Worm (Caenorhabditis elegans) whole organism, early embryonic: ENCODE results near the gene Y62E10A.20.

Experiments
- B0310.2 ChIP-seq: sonication (generic microtip); optimal IDR thresholded peaks from 2 replicates; lab custom pipeline; 2016; ENCODE audit warnings: mild to moderate bottlenecking, missing genetic modification characterization, missing compliant biosample characterization
- F13C5.2 ChIP-seq: sonication (generic microtip); optimal IDR thresholded peaks from 2 replicates; lab custom pipeline; 2017; ENCODE audit warnings: mild to moderate bottlenecking, missing genetic modification characterization, inconsistent platforms, missing compliant biosample characterization
- aly-1 ChIP-seq: sonication (generic microtip); optimal IDR thresholded peaks from 2 replicates; lab custom pipeline; 2016; ENCODE audit warnings: missing genetic modification characterization, missing compliant biosample characterization
- ama-1 ChIP-seq: fragments of 150-350 bp; optimal IDR thresholded peaks from 2 replicates; lab custom pipeline; 2014
- ceh-13 ChIP-seq: fragments of 200-800 bp; sonication (Bioruptor generic); optimal IDR thresholded peaks from 2 replicates; lab custom pipeline; 2018; ENCODE audit warnings: mild to moderate bottlenecking, missing genetic modification characterization, missing compliant biosample characterization
- ceh-36 ChIP-seq: sonication (generic microtip); optimal IDR thresholded peaks from 2 replicates; lab custom pipeline; 2016; ENCODE audit warnings: missing genetic modification characterization, inconsistent platforms, missing compliant biosample characterization
- ets-7 ChIP-seq: sonication (generic microtip); optimal IDR thresholded peaks from 2 replicates; lab custom pipeline; 2016; ENCODE audit warnings: missing genotype, missing genetic modification characterization, missing compliant biosample characterization
- flt-1 ChIP-seq: fragments of 200-800 bp; sonication (Bioruptor generic); IDR thresholded peaks from 2 replicates; pipeline ENCODE4 v1.3.6; 2022; ENCODE audit warnings: missing genetic modification characterization, missing compliant biosample characterization
- hmbx-1 ChIP-seq: sonication (generic microtip); optimal IDR thresholded peaks from 2 replicates; lab custom pipeline; 2016; ENCODE audit warnings: mild to moderate bottlenecking, missing genetic modification characterization, missing compliant biosample characterization
- hmg-4 ChIP-seq: fragments of 200-800 bp; sonication (Bioruptor generic); optimal IDR thresholded peaks from 2 replicates; lab custom pipeline; 2018; ENCODE audit warnings: mild to moderate bottlenecking, missing genetic modification characterization, missing compliant biosample characterization
- hnd-1 ChIP-seq: sonication (generic microtip); optimal IDR thresholded peaks from 2 replicates; lab custom pipeline; 2016; ENCODE audit warnings: missing genetic modification characterization, missing compliant biosample characterization
- pes-1 ChIP-seq: fragments of 200-800 bp; sonication (Bioruptor generic); IDR thresholded peaks from 2 replicates; pipeline ENCODE4 v1.3.6; 2022; ENCODE audit warnings: missing genetic modification reagents, missing genetic modification characterization, missing compliant biosample characterization
- scrt-1 ChIP-seq: fragments of 200-800 bp; sonication (Bioruptor generic); IDR thresholded peaks from 2 replicates; pipeline ENCODE4 v1.3.6; 2022; ENCODE audit warnings: missing genetic modification characterization, missing compliant biosample characterization
- sea-1 ChIP-seq: fragments of 200-800 bp; sonication (Bioruptor generic); conservative IDR thresholded peaks from 2 replicates; pipeline ENCODE4 v1.3.6; 2022; ENCODE audit warnings: missing genetic modification characterization, missing compliant biosample characterization
- tbx-11 ChIP-seq: fragments of 200-800 bp; sonication (Bioruptor generic); IDR thresholded peaks from 2 replicates; pipeline ENCODE4 v1.3.6; 2022; ENCODE audit warnings: missing genetic modification characterization, missing compliant biosample characterization
- tbx-37 ChIP-seq: fragments of 200-800 bp; sonication (Bioruptor generic); conservative IDR thresholded peaks from 2 replicates; pipeline ENCODE4 v1.3.6; 2022; ENCODE audit warnings: missing genetic modification reagents, missing genetic modification characterization, missing compliant biosample characterization
- tra-4 ChIP-seq: sonication (generic microtip); optimal IDR thresholded peaks from 2 replicates; lab custom pipeline; 2017; ENCODE audit warnings: missing genetic modification characterization, missing compliant biosample characterization

Gene Y62E10A.20

ce11 chrIV:13386903-13387302 lies 1.0 kb upstream of the Y62E10A.20 start, which contains the start of gene lsm-3:
Gene lsm-3, plus strand, starts transcription at chrIV:13387203.
- TF ChIP-seq scrt-1 (no peak), ceh-13 (GFP tag; lab: Kevin White, UChicago) (no peak)

- TF ChIP-seq F13C5.2 (tag; lab: Kevin White, UChicago) (peak; percentile 17), hmbx-1 (no peak), pes-1 (GFP tag; lab: Robert Waterston, UW) (no peak), ama-1 (no peak)
Observed at ce11 chrIV:13383763-13384436, 2.0 kb downstream of the Y62E10A.20 start, which contains the start of gene rab-19. Gene rab-19, minus strand, starts transcription at chrIV:13384386.

ce11 chrIV:13381823-13382222 lies 4.1 kb downstream of the Y62E10A.20 start, which contains the start of gene emc-3:
Gene emc-3, minus strand, starts transcription at chrIV:13381923.
- TF ChIP-seq hnd-1 (tag; lab: Kevin White, UChicago) (no peak), hmbx-1 (no peak), tbx-37 (GFP tag; lab: Robert Waterston, UW) (no peak), F13C5.2 (tag; lab: Kevin White, UChicago) (no peak), ama-1 (no peak), pes-1 (GFP tag; lab: Robert Waterston, UW) (no peak), tbx-11 (no peak), hmg-4 (no peak), flt-1 (GFP tag; lab: Robert Waterston, UW) (no peak)

ce11 chrIV:13380506-13380905 lies 5.4 kb downstream of the Y62E10A.20 start:
- no peak for TF ChIP-seq tra-4 (tag; lab: Kevin White, UChicago)
- no peak for TF ChIP-seq flt-1 (GFP tag; lab: Robert Waterston, UW)
- peak; percentile 28 for TF ChIP-seq ama-1

ce11 chrIV:13377716-13378115 lies 8.2 kb downstream of the Y62E10A.20 start, which contains the start of gene mau-8:
Gene mau-8, plus strand, starts transcription at chrIV:13378016.
- TF ChIP-seq flt-1 (GFP tag; lab: Robert Waterston, UW) (no peak), F13C5.2 (tag; lab: Kevin White, UChicago) (no peak), ama-1 (no peak), pes-1 (GFP tag; lab: Robert Waterston, UW) (no peak), ets-7 (tag; lab: Kevin White, UChicago) (no peak), ceh-13 (GFP tag; lab: Kevin White, UChicago) (no peak)

ce11 chrIV:13374918-13375317 lies 11.0 kb downstream of the Y62E10A.20 start:
- TF ChIP-seq flt-1 (GFP tag; lab: Robert Waterston, UW) (no peak), B0310.2 (tag; lab: Kevin White, UChicago) (no peak), F13C5.2 (tag; lab: Kevin White, UChicago) (no peak), ceh-13 (GFP tag; lab: Kevin White, UChicago) (no peak)

- TF ChIP-seq hnd-1 (tag; lab: Kevin White, UChicago) (no peak), ceh-13 (GFP tag; lab: Kevin White, UChicago) (no peak), sea-1 (GFP tag; lab: Robert Waterston, UW) (no peak), B0310.2 (tag; lab: Kevin White, UChicago) (no peak), ama-1 (no peak), tbx-11 (no peak), ceh-36 (no peak), tra-4 (tag; lab: Kevin White, UChicago) (no peak), flt-1 (GFP tag; lab: Robert Waterston, UW) (no peak)
Observed at ce11 chrIV:13371699-13372098, 14.2 kb downstream of the Y62E10A.20 start, which contains the start of gene Y62E10A.6. Gene Y62E10A.6, plus strand, starts transcription at chrIV:13371999.

ce11 chrIV:13370235-13370739 lies 15.6 kb downstream of the Y62E10A.20 start, which contains the start of the genes rla-2, popl-7 and Y62E10A.24:
Gene rla-2, minus strand, starts transcription at chrIV:13370285.
Gene popl-7, plus strand, starts transcription at chrIV:13370689.
Gene Y62E10A.24, plus strand, starts transcription at chrIV:13370710.
- TF ChIP-seq ets-7 (tag; lab: Kevin White, UChicago): no peak
- TF ChIP-seq flt-1 (GFP tag; lab: Robert Waterston, UW): no peak
- no peak for TF ChIP-seq B0310.2 (tag; lab: Kevin White, UChicago)
- TF ChIP-seq pes-1 (GFP tag; lab: Robert Waterston, UW): no peak
- TF ChIP-seq hmg-4: no peak
- no peak for TF ChIP-seq aly-1 (tag; lab: Kevin White, UChicago)
- no peak for TF ChIP-seq tbx-37 (GFP tag; lab: Robert Waterston, UW)
- TF ChIP-seq hnd-1 (tag; lab: Kevin White, UChicago): no peak
- TF ChIP-seq ceh-13 (GFP tag; lab: Kevin White, UChicago): no peak
- no peak for TF ChIP-seq sea-1 (GFP tag; lab: Robert Waterston, UW)
- no peak for TF ChIP-seq ama-1
- TF ChIP-seq tra-4 (tag; lab: Kevin White, UChicago): no peak
- TF ChIP-seq tbx-11: no peak
- TF ChIP-seq scrt-1: no peak
- no peak for TF ChIP-seq hmbx-1
- no peak for TF ChIP-seq ceh-36
- no peak for TF ChIP-seq F13C5.2 (tag; lab: Kevin White, UChicago)
